Worm (Caenorhabditis elegans): Measurements from ENCODE around the gene F36H9.10.
A peak's percentile ranks its signal among the peaks of the same experiment; 100 is the strongest.

Gene F36H9.10

ce11 chrV:1755589-1755988, 42.4 kb upstream of the F36H9.10 start, which contains the start of gene ZK697.14:
TSS of gene ZK697.14 (minus strand) at chrV:1755689.
- TF ChIP-seq F37B4.10 (GFP tag; IDR thresholded peaks at IDR 0.05): no peak
- no peak for TF ChIP-seq efl-1 (GFP tag; optimal IDR thresholded peaks at IDR 0.05)
- no peak for TF ChIP-seq ceh-58 (GFP tag; IDR thresholded peaks at IDR 0.05)
- no peak for TF ChIP-seq Y95B8A.8 (GFP tag; IDR thresholded peaks at IDR 0.05)
- TF ChIP-seq F39B2.1 (GFP tag; IDR thresholded peaks at IDR 0.05): no peak
- no peak for TF ChIP-seq unc-130 (GFP tag; optimal IDR thresholded peaks at IDR 0.05)
- TF ChIP-seq ztf-25 (GFP tag; IDR thresholded peaks at IDR 0.05): no peak
- no peak for TF ChIP-seq F52B5.7 (tag; optimal IDR thresholded peaks at IDR 0.05)
- TF ChIP-seq let-526 (GFP tag; IDR thresholded peaks at IDR 0.05): no peak
- TF ChIP-seq zim-3 (tag; optimal IDR thresholded peaks at IDR 0.05): no peak
- no peak for TF ChIP-seq ztf-28 (GFP tag; IDR thresholded peaks at IDR 0.05)
- no peak for TF ChIP-seq nhr-179 (tag; optimal IDR thresholded peaks at IDR 0.05)
- no peak for TF ChIP-seq bed-2 (GFP tag; IDR thresholded peaks at IDR 0.05)
- no peak for TF ChIP-seq snpc-1.1 (tag; optimal IDR thresholded peaks at IDR 0.05; ENCODE audit: insufficient read depth)
- TF ChIP-seq F22D6.2 (tag; optimal IDR thresholded peaks at IDR 0.05): no peak
- no peak for TF ChIP-seq F49E8.2 (tag; optimal IDR thresholded peaks at IDR 0.05; ENCODE audit: insufficient read depth)
- no peak for TF ChIP-seq egrh-3 (GFP tag; IDR thresholded peaks at IDR 0.05)
- no peak for TF ChIP-seq Y67H2A.10 (GFP tag; conservative IDR thresholded peaks at IDR 0.05)
- TF ChIP-seq ztf-26 (tag; optimal IDR thresholded peaks at IDR 0.05): no peak
- TF ChIP-seq sdz-38 (tag; optimal IDR thresholded peaks at IDR 0.05): no peak

ce11 chrV:1756099-1756498, 41.9 kb upstream of the F36H9.10 start:
- TF ChIP-seq nhr-80 (tag; optimal IDR thresholded peaks at IDR 0.05): peak; percentile 32
- no peak for TF ChIP-seq zim-3 (tag; optimal IDR thresholded peaks at IDR 0.05)
- TF ChIP-seq rpc-1 (optimal IDR thresholded peaks at IDR 0.05): no peak
- no peak for TF ChIP-seq rpc-1 (tag; optimal IDR thresholded peaks at IDR 0.05)
- no peak for TF ChIP-seq attf-6 (GFP tag; IDR thresholded peaks at IDR 0.05)
- TF ChIP-seq xnd-1 (tag; optimal IDR thresholded peaks at IDR 0.05): no peak

- TF ChIP-seq F49E8.2 (tag; optimal IDR thresholded peaks at IDR 0.05; ENCODE audit: insufficient read depth) (no peak), nhr-80 (tag; optimal IDR thresholded peaks at IDR 0.05) (peak; percentile 0)
These were observed 41.1 kb upstream of the F36H9.10 start, which contains the start of gene clec-204 for ce11 chrV:1756856-1757255. TSS of gene clec-204 (plus strand) at chrV:1757156.

- TF ChIP-seq bed-1 (GFP tag; IDR thresholded peaks at IDR 0.05) (no peak), nhr-80 (tag; optimal IDR thresholded peaks at IDR 0.05) (peak; percentile 46), sdz-38 (tag; optimal IDR thresholded peaks at IDR 0.05) (no peak), D2030.7 (GFP tag; IDR thresholded peaks at IDR 0.05) (no peak), dpl-1 (GFP tag; optimal IDR thresholded peaks at IDR 0.05) (no peak), ets-4 (GFP tag; optimal IDR thresholded peaks at IDR 0.05) (no peak), Y56A3A.18 (GFP tag; IDR thresholded peaks at IDR 0.05) (no peak), nhr-179 (tag; optimal IDR thresholded peaks at IDR 0.05) (no peak)
These were observed 37.3 kb upstream of the F36H9.10 start, which contains the start of gene clec-205 for ce11 chrV:1760682-1761081. TSS of gene clec-205 (plus strand) at chrV:1760893.

- no peak for TF ChIP-seq attf-6 (GFP tag; IDR thresholded peaks at IDR 0.05)
- no peak for TF ChIP-seq egl-44 (GFP tag; IDR thresholded peaks at IDR 0.05)
- TF ChIP-seq F57A8.1 (GFP tag; optimal IDR thresholded peaks at IDR 0.05): no peak
- no peak for TF ChIP-seq chd-7 (tag; optimal IDR thresholded peaks at IDR 0.05)
- no peak for TF ChIP-seq madf-6 (GFP tag; IDR thresholded peaks at IDR 0.05)
- TF ChIP-seq zim-3 (tag; optimal IDR thresholded peaks at IDR 0.05): no peak
- no peak for TF ChIP-seq ztf-3 (GFP tag; optimal IDR thresholded peaks at IDR 0.05)
- no peak for TF ChIP-seq tbx-9 (tag; optimal IDR thresholded peaks at IDR 0.05; ENCODE audit: borderline replicate concordance)
- no peak for TF ChIP-seq ztf-18 (tag; optimal IDR thresholded peaks at IDR 0.05)
- TF ChIP-seq rcor-1 (GFP tag; IDR thresholded peaks at IDR 0.05): no peak
- TF ChIP-seq ztf-28 (GFP tag; IDR thresholded peaks at IDR 0.05): no peak
- TF ChIP-seq pha-4 (tag; optimal IDR thresholded peaks at IDR 0.05): no peak
- no peak for TF ChIP-seq lin-40 (tag; optimal IDR thresholded peaks at IDR 0.05)
These were observed 30.6 kb upstream of the F36H9.10 start for ce11 chrV:1767427-1767826.
